Fruit fly (Drosophila melanogaster) S2 (cell line): ENCODE measurements around the gene CG14054.

Experiments used
- CG8478 ChIP-seq: fragments of >200 bp; optimal IDR thresholded peaks from 2 replicates; lab custom pipeline; 2018
- CTCF ChIP-seq, 2 experiments: fragments of >200 bp; optimal IDR thresholded peaks; 2 replicates each; lab custom pipeline; 2018

DNA sequence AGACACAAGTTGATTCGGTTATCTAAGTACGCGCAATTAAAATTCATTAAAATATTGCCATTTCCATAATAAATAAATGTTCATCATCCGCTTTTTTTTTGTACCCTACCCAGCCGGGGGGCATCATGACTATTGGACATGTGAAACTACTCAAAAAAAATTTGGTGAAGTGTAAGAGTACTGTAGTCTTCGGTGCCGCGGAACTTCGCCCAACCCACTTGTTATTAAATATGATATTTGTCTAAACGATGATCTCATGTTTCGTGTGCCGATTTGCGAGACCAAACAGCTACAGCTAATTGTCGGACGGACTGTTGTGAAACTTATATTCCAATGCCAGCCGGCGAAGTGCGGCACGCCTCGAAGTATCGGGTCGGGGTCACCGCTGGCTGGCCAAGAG, 22.6 kb upstream of the CG14054 start:
- TF ChIP-seq CTCF (optimal IDR thresholded peaks at IDR 0.05; lab: Kevin White, UChicago) (no peak), CG8478 (no peak)
